Worm (Caenorhabditis elegans) whole organism, midembryonic: ENCODE results near the gene F53E4.2.

Experiments
- klf-2 ChIP-seq: fragments of 200-800 bp; sonication (Bioruptor generic); conservative IDR thresholded peaks from 2 replicates; pipeline ENCODE4 v1.3.6; 2022; ENCODE audit warnings: missing genetic modification reagents, missing genetic modification characterization, missing compliant biosample characterization
- med-1 ChIP-seq: sonication (generic microtip); optimal IDR thresholded peaks from 2 replicates; lab custom pipeline; 2017; ENCODE audit warnings: missing genetic modification characterization, mild to moderate bottlenecking, missing compliant biosample characterization, antibody characterized with exemption, missing genetic modification reagents; ENCODE audit not compliant: insufficient read depth
- tab-1 ChIP-seq: fragments of 200-800 bp; sonication (Bioruptor generic); IDR thresholded peaks from 2 replicates; pipeline ENCODE4 v1.3.6; 2022; ENCODE audit warnings: missing genetic modification characterization, missing compliant biosample characterization
- ztf-23 ChIP-seq: fragments of 200-800 bp; sonication (Bioruptor generic); IDR thresholded peaks from 2 replicates; pipeline ENCODE4 v1.3.6; 2022; ENCODE audit warnings: missing genetic modification reagents, missing genetic modification characterization, missing compliant biosample characterization

- TF ChIP-seq tab-1 (GFP tag; lab: Robert Waterston, UW) = no peak
- TF ChIP-seq ztf-23 (GFP tag; lab: Robert Waterston, UW) = no peak
- TF ChIP-seq klf-2 (GFP tag; lab: Robert Waterston, UW) = no peak
- TF ChIP-seq med-1 (GFP tag; lab: Kevin White, UChicago) = no peak
These were observed 9.6 kb upstream of the F53E4.2 start, which contains the start of gene str-23 for ce11 chrV:15644575-15644974.
